Worm (Caenorhabditis elegans) whole organism, midembryonic: ENCODE results near the gene srw-31.
A peak's percentile ranks its signal among the peaks of the same experiment; 100 is the strongest.

Source experiments
- T22C8.4 ChIP-seq: fragments of 200-800 bp; sonication (Bioruptor generic); IDR thresholded peaks from 2 replicates; pipeline ENCODE4 v1.3.6; 2022; ENCODE audit warnings: missing genetic modification characterization, missing compliant biosample characterization
- cog-1 ChIP-seq: sonication (generic microtip); optimal IDR thresholded peaks from 2 replicates; lab custom pipeline; 2016; ENCODE audit warnings: missing genetic modification characterization, missing compliant biosample characterization
- flt-1 ChIP-seq: fragments of 200-800 bp; sonication (Bioruptor generic); IDR thresholded peaks from 2 replicates; pipeline ENCODE4 v1.3.6; 2022; ENCODE audit warnings: missing genetic modification characterization, missing compliant biosample characterization
- med-1 ChIP-seq: sonication (generic microtip); optimal IDR thresholded peaks from 2 replicates; lab custom pipeline; 2017; ENCODE audit warnings: missing genetic modification characterization, mild to moderate bottlenecking, missing compliant biosample characterization, antibody characterized with exemption, missing genetic modification reagents; ENCODE audit not compliant: insufficient read depth
- tab-1 ChIP-seq: fragments of 200-800 bp; sonication (Bioruptor generic); IDR thresholded peaks from 2 replicates; pipeline ENCODE4 v1.3.6; 2022; ENCODE audit warnings: missing genetic modification characterization, missing compliant biosample characterization

- TF ChIP-seq flt-1 (GFP tag; lab: Robert Waterston, UW) (no peak), cog-1 (tag; lab: Kevin White, UChicago) (no peak), med-1 (GFP tag; lab: Kevin White, UChicago) (no peak), T22C8.4 (GFP tag; lab: Robert Waterston, UW) (no peak), tab-1 (GFP tag; lab: Robert Waterston, UW) (0 out of 2 replicates have a peak, but pooled peaks have one; percentile 32)
Observed at ce11 chrV:17512763-17513162, 6.4 kb downstream of the srw-31 start.
